Worm (Caenorhabditis elegans) whole organism, early embryonic: ENCODE results near the gene ZK1307.9.

ENCODE experiments used
- B0310.2 ChIP-seq: sonication (generic microtip); optimal IDR thresholded peaks from 2 replicates; lab custom pipeline; 2016; ENCODE audit warnings: mild to moderate bottlenecking, missing genetic modification characterization, missing compliant biosample characterization
- F13C5.2 ChIP-seq: sonication (generic microtip); optimal IDR thresholded peaks from 2 replicates; lab custom pipeline; 2017; ENCODE audit warnings: mild to moderate bottlenecking, missing genetic modification characterization, inconsistent platforms, missing compliant biosample characterization
- ama-1 ChIP-seq: fragments of 150-350 bp; optimal IDR thresholded peaks from 2 replicates; lab custom pipeline; 2014
- ceh-13 ChIP-seq: fragments of 200-800 bp; sonication (Bioruptor generic); optimal IDR thresholded peaks from 2 replicates; lab custom pipeline; 2018; ENCODE audit warnings: mild to moderate bottlenecking, missing genetic modification characterization, missing compliant biosample characterization
- flt-1 ChIP-seq: fragments of 200-800 bp; sonication (Bioruptor generic); IDR thresholded peaks from 2 replicates; pipeline ENCODE4 v1.3.6; 2022; ENCODE audit warnings: missing genetic modification characterization, missing compliant biosample characterization
- hmbx-1 ChIP-seq: sonication (generic microtip); optimal IDR thresholded peaks from 2 replicates; lab custom pipeline; 2016; ENCODE audit warnings: mild to moderate bottlenecking, missing genetic modification characterization, missing compliant biosample characterization
- hmg-4 ChIP-seq: fragments of 200-800 bp; sonication (Bioruptor generic); optimal IDR thresholded peaks from 2 replicates; lab custom pipeline; 2018; ENCODE audit warnings: mild to moderate bottlenecking, missing genetic modification characterization, missing compliant biosample characterization
- hnd-1 ChIP-seq: sonication (generic microtip); optimal IDR thresholded peaks from 2 replicates; lab custom pipeline; 2016; ENCODE audit warnings: missing genetic modification characterization, missing compliant biosample characterization
- pes-1 ChIP-seq: fragments of 200-800 bp; sonication (Bioruptor generic); IDR thresholded peaks from 2 replicates; pipeline ENCODE4 v1.3.6; 2022; ENCODE audit warnings: missing genetic modification reagents, missing genetic modification characterization, missing compliant biosample characterization
- scrt-1 ChIP-seq: fragments of 200-800 bp; sonication (Bioruptor generic); IDR thresholded peaks from 2 replicates; pipeline ENCODE4 v1.3.6; 2022; ENCODE audit warnings: missing genetic modification characterization, missing compliant biosample characterization
- sea-1 ChIP-seq: fragments of 200-800 bp; sonication (Bioruptor generic); conservative IDR thresholded peaks from 2 replicates; pipeline ENCODE4 v1.3.6; 2022; ENCODE audit warnings: missing genetic modification characterization, missing compliant biosample characterization
- tbx-37 ChIP-seq: fragments of 200-800 bp; sonication (Bioruptor generic); conservative IDR thresholded peaks from 2 replicates; pipeline ENCODE4 v1.3.6; 2022; ENCODE audit warnings: missing genetic modification reagents, missing genetic modification characterization, missing compliant biosample characterization
- tra-4 ChIP-seq: sonication (generic microtip); optimal IDR thresholded peaks from 2 replicates; lab custom pipeline; 2017; ENCODE audit warnings: missing genetic modification characterization, missing compliant biosample characterization

DNA sequence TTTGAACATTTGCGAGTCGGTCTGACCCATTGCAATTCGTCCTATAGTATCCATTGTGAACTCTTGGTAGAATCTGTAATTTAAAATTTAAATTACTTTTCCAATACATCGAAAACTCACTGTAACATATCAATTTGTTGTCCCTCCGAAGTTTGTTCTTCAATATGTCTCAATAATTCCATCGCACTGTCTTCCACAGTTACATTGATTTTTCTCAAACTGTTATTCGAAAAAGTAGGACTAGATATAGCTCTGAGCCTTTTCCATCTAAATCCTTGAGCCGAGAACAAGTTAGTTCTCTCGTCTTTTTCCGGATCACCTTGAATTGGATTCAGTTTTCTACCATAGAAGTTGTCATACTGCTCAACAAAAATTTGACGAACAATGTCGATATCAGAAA, 12.9 kb downstream of the ZK1307.9 start:
- TF ChIP-seq F13C5.2 (tag; lab: Kevin White, UChicago): no peak
- TF ChIP-seq ama-1: no peak
- no peak for TF ChIP-seq tbx-37
- no peak for TF ChIP-seq tra-4 (tag; lab: Kevin White, UChicago)
- TF ChIP-seq scrt-1: no peak
- TF ChIP-seq flt-1 (GFP tag; lab: Robert Waterston, UW): no peak
- no peak for TF ChIP-seq hmbx-1 (tag; lab: Kevin White, UChicago)
- no peak for TF ChIP-seq ceh-13
- TF ChIP-seq hmg-4: no peak
- no peak for TF ChIP-seq B0310.2
- TF ChIP-seq hnd-1: no peak
- no peak for TF ChIP-seq sea-1 (GFP tag; lab: Robert Waterston, UW)
- TF ChIP-seq pes-1 (GFP tag; lab: Robert Waterston, UW): no peak
